Worm (Caenorhabditis elegans) whole organism, young adult: ENCODE data around the gene ZK899.6.

Source experiments
- B0019.2 ChIP-seq: fragments of 200-800 bp; sonication (Bioruptor generic); conservative IDR thresholded peaks from 2 replicates; pipeline ENCODE4 v1.3.6; 2022; ENCODE audit warnings: missing genetic modification reagents, missing genetic modification characterization, missing compliant biosample characterization
- B0035.1 ChIP-seq: sonication (generic microtip); optimal IDR thresholded peaks from 2 replicates; lab custom pipeline; 2016; ENCODE audit warnings: missing genetic modification characterization, mild to moderate bottlenecking, missing compliant biosample characterization, missing genotype, missing genetic modification reagents
- B0336.3 ChIP-seq: fragments of 200-800 bp; sonication (Bioruptor generic); IDR thresholded peaks from 2 replicates; pipeline ENCODE4 v1.3.6; 2022; ENCODE audit warnings: missing genetic modification characterization, missing compliant biosample characterization
- D2030.7 ChIP-seq: fragments of 200-800 bp; sonication (Bioruptor generic); IDR thresholded peaks from 2 replicates; pipeline ENCODE4 v1.3.6; 2022; ENCODE audit warnings: missing genetic modification reagents, missing genetic modification characterization, missing compliant biosample characterization
- F10E7.11 ChIP-seq: sonication (generic microtip); optimal IDR thresholded peaks from 2 replicates; lab custom pipeline; 2017; ENCODE audit warnings: mild to moderate bottlenecking, missing genetic modification characterization, moderate library complexity, missing compliant biosample characterization
- F22D6.2 ChIP-seq: sonication (generic microtip); optimal IDR thresholded peaks from 2 replicates; lab custom pipeline; 2016; ENCODE audit warnings: mild to moderate bottlenecking, missing genetic modification characterization, missing compliant biosample characterization
- F33H1.4 ChIP-seq: fragments of 200-800 bp; sonication (Bioruptor generic); IDR thresholded peaks from 2 replicates; pipeline ENCODE4 v1.3.6; 2022; ENCODE audit warnings: missing genetic modification reagents, missing genetic modification characterization, missing compliant biosample characterization
- F39B2.1 ChIP-seq: fragments of 200-800 bp; sonication (Bioruptor generic); IDR thresholded peaks from 2 replicates; pipeline ENCODE4 v1.3.6; 2022; ENCODE audit warnings: missing genetic modification reagents, missing genetic modification characterization, missing compliant biosample characterization
- F49E8.2 ChIP-seq: sonication (generic microtip); optimal IDR thresholded peaks from 3 replicates; lab custom pipeline; 2017; ENCODE audit warnings: missing genetic modification characterization, mild to moderate bottlenecking, missing compliant biosample characterization, antibody characterized with exemption, moderate library complexity; ENCODE audit not compliant: insufficient read depth
- F52B5.7 ChIP-seq: sonication (generic microtip); optimal IDR thresholded peaks from 2 replicates; lab custom pipeline; 2016; ENCODE audit warnings: mild to moderate bottlenecking, missing genetic modification characterization, missing compliant biosample characterization
- F55B11.4 ChIP-seq: sonication (generic microtip); optimal IDR thresholded peaks from 2 replicates; lab custom pipeline; 2016; ENCODE audit warnings: missing compliant biosample characterization, missing genetic modification characterization, borderline replicate concordance; ENCODE audit not compliant: insufficient read depth
- F57C9.4 ChIP-seq: sonication (generic microtip); optimal IDR thresholded peaks from 2 replicates; lab custom pipeline; 2017; ENCODE audit warnings: mild to moderate bottlenecking, missing genetic modification characterization, missing compliant biosample characterization
- K11D2.4 ChIP-seq: fragments of 200-800 bp; sonication (Bioruptor generic); IDR thresholded peaks from 2 replicates; pipeline ENCODE4 v1.3.6; 2022; ENCODE audit warnings: missing genetic modification reagents, missing genetic modification characterization, missing compliant biosample characterization
- T07F8.4 ChIP-seq: sonication (generic microtip); optimal IDR thresholded peaks from 2 replicates; lab custom pipeline; 2016; ENCODE audit warnings: mild to moderate bottlenecking, missing genetic modification characterization, moderate library complexity, missing compliant biosample characterization
- T26A5.8 ChIP-seq: sonication (generic microtip); optimal IDR thresholded peaks from 2 replicates; lab custom pipeline; 2016; ENCODE audit warnings: missing genetic modification characterization, missing compliant biosample characterization
- Y56A3A.18 ChIP-seq: fragments of 200-800 bp; sonication (Bioruptor generic); IDR thresholded peaks from 2 replicates; pipeline ENCODE4 v1.3.6; 2022; ENCODE audit warnings: missing genetic modification reagents, missing genetic modification characterization, missing compliant biosample characterization
- Y67H2A.10 ChIP-seq: fragments of 200-800 bp; sonication (Bioruptor generic); conservative IDR thresholded peaks from 2 replicates; pipeline ENCODE4 v1.3.6; 2022; ENCODE audit warnings: missing genetic modification reagents, missing genetic modification characterization, missing compliant biosample characterization
- Y95B8A.8 ChIP-seq: fragments of 200-800 bp; sonication (Bioruptor generic); IDR thresholded peaks from 2 replicates; pipeline ENCODE4 v1.3.6; 2022; ENCODE audit warnings: missing genetic modification reagents, missing genetic modification characterization, missing compliant biosample characterization
- ZK185.1 ChIP-seq: sonication (generic microtip); optimal IDR thresholded peaks from 2 replicates; lab custom pipeline; 2016; ENCODE audit warnings: mild to moderate bottlenecking, missing genetic modification characterization, missing compliant biosample characterization; ENCODE audit not compliant: poor library complexity, severe bottlenecking
- akir-1 ChIP-seq: fragments of 200-800 bp; sonication (Bioruptor generic); optimal IDR thresholded peaks from 2 replicates; lab custom pipeline; 2018; ENCODE audit warnings: mild to moderate bottlenecking, missing genetic modification characterization, moderate library complexity, missing compliant biosample characterization
- ama-1 ChIP-seq, 3 experiments: fragments of 150-350 bp in 1 of 3; sonication (generic microtip) in 2 of 3; optimal IDR thresholded peaks; 2 replicates each; lab custom pipeline; 2014 to 2018; ENCODE audit warnings: missing biosample characterization in 2 of 3, missing genetic modification characterization in 2 of 3, missing genetic modification reagents in 2 of 3
- aptf-2 ChIP-seq: fragments of 200-800 bp; sonication (Bioruptor generic); conservative IDR thresholded peaks from 2 replicates; pipeline ENCODE4 v1.3.6; 2022; ENCODE audit warnings: missing genetic modification reagents, missing genetic modification characterization, missing compliant biosample characterization
- atf-7 ChIP-seq: sonication (generic microtip); optimal IDR thresholded peaks from 2 replicates; lab custom pipeline; 2017; ENCODE audit warnings: mild to moderate bottlenecking, missing genetic modification characterization, missing compliant biosample characterization
- athp-1 ChIP-seq: sonication (generic microtip); optimal IDR thresholded peaks from 2 replicates; lab custom pipeline; 2017; ENCODE audit warnings: mild to moderate bottlenecking, missing genetic modification characterization, missing compliant biosample characterization
- attf-5 ChIP-seq: fragments of 200-800 bp; sonication (Bioruptor generic); optimal IDR thresholded peaks from 2 replicates; lab custom pipeline; 2018; ENCODE audit warnings: mild to moderate bottlenecking, missing genetic modification characterization, missing compliant biosample characterization
- attf-6 ChIP-seq: fragments of 200-800 bp; sonication (Bioruptor generic); IDR thresholded peaks from 2 replicates; pipeline ENCODE4 v1.3.6; 2022; ENCODE audit warnings: missing genetic modification reagents, missing genetic modification characterization, missing compliant biosample characterization
- bed-1 ChIP-seq: fragments of 200-800 bp; sonication (Bioruptor generic); IDR thresholded peaks from 2 replicates; pipeline ENCODE4 v1.3.6; 2022; ENCODE audit warnings: missing genetic modification reagents, missing genetic modification characterization, missing compliant biosample characterization
- ceh-27 ChIP-seq: fragments of 200-800 bp; sonication (Bioruptor generic); optimal IDR thresholded peaks from 2 replicates; lab custom pipeline; 2018; ENCODE audit warnings: mild to moderate bottlenecking, missing genetic modification characterization, moderate library complexity, missing compliant biosample characterization
- ceh-79 ChIP-seq: sonication (generic microtip); optimal IDR thresholded peaks from 2 replicates; lab custom pipeline; 2017; ENCODE audit warnings: mild to moderate bottlenecking, missing genetic modification characterization, missing compliant biosample characterization
- dpff-1 ChIP-seq: sonication (generic microtip); optimal IDR thresholded peaks from 2 replicates; lab custom pipeline; 2017; ENCODE audit warnings: mild to moderate bottlenecking, missing genetic modification characterization, missing compliant biosample characterization
- egl-18 ChIP-seq: fragments of 200-800 bp; sonication (Bioruptor generic); IDR thresholded peaks from 2 replicates; pipeline ENCODE4 v1.3.6; 2022; ENCODE audit warnings: missing genetic modification reagents, missing genetic modification characterization, missing compliant biosample characterization
- ekl-4 ChIP-seq: fragments of 200-800 bp; sonication (Bioruptor generic); IDR thresholded peaks from 2 replicates; pipeline ENCODE4 v1.3.6; 2022; ENCODE audit warnings: missing genetic modification reagents, missing genetic modification characterization, missing compliant biosample characterization
- fkh-3 ChIP-seq: sonication (generic microtip); optimal IDR thresholded peaks from 2 replicates; lab custom pipeline; 2016; ENCODE audit warnings: mild to moderate bottlenecking, missing genetic modification characterization, missing compliant biosample characterization
- hsf-1 ChIP-seq: fragments of 200-800 bp; sonication (Bioruptor generic); IDR thresholded peaks from 2 replicates; pipeline ENCODE4 v1.3.6; 2022; ENCODE audit warnings: missing genetic modification reagents, missing genetic modification characterization, missing compliant biosample characterization
- lin-54 ChIP-seq: fragments of 200-800 bp; sonication (Bioruptor generic); optimal IDR thresholded peaks from 2 replicates; lab custom pipeline; 2018; ENCODE audit warnings: mild to moderate bottlenecking, missing genetic modification characterization, missing compliant biosample characterization
- lir-1 ChIP-seq: fragments of 200-800 bp; sonication (Bioruptor generic); conservative IDR thresholded peaks from 2 replicates; pipeline ENCODE4 v1.3.6; 2022; ENCODE audit warnings: missing genetic modification reagents, missing genetic modification characterization, missing compliant biosample characterization
- madf-10 ChIP-seq: sonication (generic microtip); optimal IDR thresholded peaks from 2 replicates; lab custom pipeline; 2016; ENCODE audit warnings: mild to moderate bottlenecking, missing genetic modification characterization, missing compliant biosample characterization
- madf-3 ChIP-seq: fragments of 200-800 bp; sonication (Bioruptor generic); IDR thresholded peaks from 2 replicates; pipeline ENCODE4 v1.3.6; 2022; ENCODE audit warnings: missing genetic modification reagents, missing genetic modification characterization, missing compliant biosample characterization
- mes-4 ChIP-seq: sonication (generic microtip); optimal IDR thresholded peaks from 2 replicates; lab custom pipeline; 2016; ENCODE audit warnings: missing genotype, missing genetic modification characterization, missing compliant biosample characterization
- nhr-179 ChIP-seq: sonication (generic microtip); optimal IDR thresholded peaks from 2 replicates; lab custom pipeline; 2016; ENCODE audit warnings: mild to moderate bottlenecking, missing genetic modification characterization, missing compliant biosample characterization
- nhr-80 ChIP-seq: sonication (generic microtip); optimal IDR thresholded peaks from 2 replicates; lab custom pipeline; 2016; ENCODE audit warnings: missing genetic modification characterization, missing compliant biosample characterization
- nhr-90 ChIP-seq: sonication (generic microtip); optimal IDR thresholded peaks from 2 replicates; lab custom pipeline; 2016; ENCODE audit warnings: missing genotype, mild to moderate bottlenecking, missing genetic modification characterization, missing compliant biosample characterization
- rpc-1 ChIP-seq, 2 experiments: fragments of 150-350 bp in 1 of 2; sonication (generic microtip) in 1 of 2; optimal IDR thresholded peaks; 2 replicates each; lab custom pipeline; 2014 to 2018; ENCODE audit warnings: missing biosample characterization in 1 of 2, missing genetic modification characterization in 1 of 2, missing genetic modification reagents in 1 of 2, missing genotype in 1 of 2
- tbp1 ChIP-seq: fragments of 200-800 bp; sonication (Bioruptor generic); optimal IDR thresholded peaks from 2 replicates; lab custom pipeline; 2018; ENCODE audit warnings: mild to moderate bottlenecking, missing genetic modification characterization, missing compliant biosample characterization
- unc-130 ChIP-seq: sonication (generic microtip); optimal IDR thresholded peaks from 2 replicates; lab custom pipeline; 2016; ENCODE audit warnings: missing genetic modification reagents, missing genetic modification characterization, missing compliant biosample characterization
- ztf-18 ChIP-seq: sonication (generic microtip); optimal IDR thresholded peaks from 2 replicates; lab custom pipeline; 2016; ENCODE audit warnings: missing genotype, mild to moderate bottlenecking, missing genetic modification characterization, missing compliant biosample characterization
- ztf-22 ChIP-seq: fragments of 200-800 bp; sonication (Bioruptor generic); optimal IDR thresholded peaks from 2 replicates; lab custom pipeline; 2018; ENCODE audit warnings: mild to moderate bottlenecking, missing genetic modification characterization, moderate library complexity, missing compliant biosample characterization
- ztf-25 ChIP-seq: fragments of 200-800 bp; sonication (Bioruptor generic); IDR thresholded peaks from 2 replicates; pipeline ENCODE4 v1.3.6; 2022; ENCODE audit warnings: missing genetic modification reagents, missing genetic modification characterization, missing compliant biosample characterization
- ztf-3 ChIP-seq: fragments of 200-800 bp; sonication (Bioruptor generic); optimal IDR thresholded peaks from 2 replicates; lab custom pipeline; 2018; ENCODE audit warnings: mild to moderate bottlenecking, missing genetic modification characterization, missing compliant biosample characterization

ZK899.6 gene

ce11 chrX:9467573-9467972 is 4.4 kb downstream of the ZK899.6 start (continued):
- TF ChIP-seq akir-1 (GFP tag; lab: Kevin White, UChicago) = no peak
- no peak for TF ChIP-seq F39B2.1 (GFP tag; lab: Robert Waterston, UW)
- TF ChIP-seq ZK185.1 (tag; lab: Kevin White, UChicago) = peak; percentile 95
- no peak for TF ChIP-seq hsf-1 (GFP tag; lab: Robert Waterston, UW)
- no peak for TF ChIP-seq F33H1.4 (GFP tag; lab: Robert Waterston, UW)
- 0 out of 2 replicates have a peak, but pooled peaks have one; percentile 46 for TF ChIP-seq madf-3 (GFP tag; lab: Robert Waterston, UW)
- TF ChIP-seq lin-54 = no peak
- TF ChIP-seq B0019.2 (GFP tag; lab: Robert Waterston, UW) = no peak
- peak; percentile 39 for TF ChIP-seq F10E7.11 (tag; lab: Kevin White, UChicago)
- peak; percentile 59 for TF ChIP-seq ceh-27 (GFP tag; lab: Kevin White, UChicago)
- no peak for TF ChIP-seq aptf-2 (GFP tag; lab: Robert Waterston, UW)
- no peak for TF ChIP-seq nhr-179 (tag; lab: Kevin White, UChicago)
- peak; percentile 94 for TF ChIP-seq tbp1 (GFP tag; lab: Kevin White, UChicago)
- TF ChIP-seq F49E8.2 (tag; lab: Kevin White, UChicago) = peak; percentile 15
- TF ChIP-seq ama-1 (optimal IDR thresholded peaks at IDR 0.05; lab: Kevin White, UChicago) = no peak
- peak in 1 of 2 experiments; percentile 72 for TF ChIP-seq ama-1 (GFP tag; optimal IDR thresholded peaks at IDR 0.05; lab: Kevin White, UChicago)
- TF ChIP-seq rpc-1 (optimal IDR thresholded peaks at IDR 0.05; lab: Kevin White, UChicago) = peak; percentile 96
- TF ChIP-seq rpc-1 (tag; optimal IDR thresholded peaks at IDR 0.05; lab: Kevin White, UChicago) = peak; percentile 93
- peak; percentile 78 for TF ChIP-seq K11D2.4
- peak; percentile 86 for TF ChIP-seq nhr-90 (tag; lab: Kevin White, UChicago)
- peak; percentile 13 for TF ChIP-seq nhr-80 (tag; lab: Kevin White, UChicago)
- TF ChIP-seq unc-130 (GFP tag; lab: Kevin White, UChicago) = peak; percentile 19
- no peak for TF ChIP-seq fkh-3 (tag; lab: Kevin White, UChicago)
- peak; percentile 34; the same call in 1 of the 2 replicates for TF ChIP-seq attf-6
- no peak for TF ChIP-seq F55B11.4 (tag; lab: Kevin White, UChicago)
- no peak for TF ChIP-seq F52B5.7 (tag; lab: Kevin White, UChicago)
- TF ChIP-seq dpff-1 (tag; lab: Kevin White, UChicago) = no peak
- no peak; the same call in 1 of the 2 replicates for TF ChIP-seq B0336.3
- no peak for TF ChIP-seq ekl-4 (GFP tag; lab: Robert Waterston, UW)
- peak; percentile 80 for TF ChIP-seq B0035.1
- no peak; the same call in 1 of the 2 replicates for TF ChIP-seq lir-1 (GFP tag; lab: Robert Waterston, UW)
- TF ChIP-seq atf-7 (tag; lab: Kevin White, UChicago) = peak; percentile 83
- TF ChIP-seq attf-5 = no peak
- TF ChIP-seq madf-10 = peak; percentile 78
- peak; percentile 77 for TF ChIP-seq T07F8.4 (tag; lab: Kevin White, UChicago)
- no peak for TF ChIP-seq bed-1 (GFP tag; lab: Robert Waterston, UW)
- TF ChIP-seq T26A5.8 (tag; lab: Kevin White, UChicago) = no peak
- peak; percentile 88 for TF ChIP-seq Y56A3A.18
- no peak for TF ChIP-seq Y67H2A.10
- no peak for TF ChIP-seq egl-18 (GFP tag; lab: Robert Waterston, UW)
- TF ChIP-seq ceh-79 (tag; lab: Kevin White, UChicago) = peak; percentile 54
- peak; percentile 65 for TF ChIP-seq F22D6.2
- TF ChIP-seq F57C9.4 = no peak
- no peak for TF ChIP-seq ztf-22
- peak; percentile 51 for TF ChIP-seq ztf-3 (GFP tag; lab: Kevin White, UChicago)
- peak; percentile 55 for TF ChIP-seq athp-1 (tag; lab: Kevin White, UChicago)
- TF ChIP-seq D2030.7 (GFP tag; lab: Robert Waterston, UW) = peak; percentile 70
- TF ChIP-seq ztf-18 (tag; lab: Kevin White, UChicago) = peak; percentile 66
- no peak for TF ChIP-seq ztf-25 (GFP tag; lab: Robert Waterston, UW)
- peak; percentile 80 for TF ChIP-seq mes-4 (tag; lab: Kevin White, UChicago)
- TF ChIP-seq Y95B8A.8 = no peak
